Fruit fly (Drosophila melanogaster): ENCODE measurements around the gene CG18661.

- TF ChIP-seq CG8478 (optimal IDR thresholded peaks at IDR 0.05) = no peak
- TF ChIP-seq CTCF (optimal IDR thresholded peaks at IDR 0.05) = no peak
These were observed 22.9 kb upstream of the CG18661 start for dm6 chr2L:8974506-8974905.
